Worm (Caenorhabditis elegans): ENCODE measurements around the gene F48E8.4.

DNA sequence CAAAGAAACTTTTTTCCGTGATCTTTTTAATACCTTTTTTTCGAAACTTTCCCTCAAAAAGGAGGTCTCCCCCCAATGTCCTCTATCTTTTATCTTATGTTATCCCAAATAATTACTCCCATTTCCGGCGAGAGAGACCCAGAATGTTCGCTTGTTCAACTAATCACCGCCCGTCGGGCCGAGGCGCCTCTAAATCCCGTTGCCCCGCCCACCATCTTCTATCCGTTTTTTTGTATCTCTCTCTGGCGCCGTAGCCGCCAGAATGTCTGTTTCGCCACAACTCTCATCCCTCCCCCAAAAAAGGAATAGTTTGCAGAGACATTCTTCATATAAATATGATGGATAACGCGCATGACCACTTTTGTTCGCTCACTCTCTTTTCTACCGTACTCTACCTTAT lies 19.3 kb downstream of the F48E8.4 start:
- TF ChIP-seq nhr-237 (tag; optimal IDR thresholded peaks at IDR 0.05) (no peak), ces-1 (GFP tag; optimal IDR thresholded peaks at IDR 0.05) (no peak), hlh-1 (tag; optimal IDR thresholded peaks at IDR 0.05) (no peak), ztf-11 (tag; optimal IDR thresholded peaks at IDR 0.05) (no peak), unc-62 (GFP tag; optimal IDR thresholded peaks at IDR 0.05) (no peak), unc-39 (tag; optimal IDR thresholded peaks at IDR 0.05) (no peak), snpc-4 (tag; optimal IDR thresholded peaks at IDR 0.05) (no peak), mep-1 (tag; optimal IDR thresholded peaks at IDR 0.05) (no peak), lsy-2 (tag; optimal IDR thresholded peaks at IDR 0.05) (no peak), lin-13 (tag; optimal IDR thresholded peaks at IDR 0.05) (no peak), ceh-83 (GFP tag; optimal IDR thresholded peaks at IDR 0.05) (no peak), bed-3 (GFP tag; optimal IDR thresholded peaks at IDR 0.05) (no peak), elt-1 (tag; optimal IDR thresholded peaks at IDR 0.05; ENCODE audit: borderline replicate concordance, insufficient read depth) (no peak), mab-5 (tag; optimal IDR thresholded peaks at IDR 0.05) (no peak)
